Fruit fly (Drosophila melanogaster): ENCODE measurements around the gene ninaB.

DNA sequence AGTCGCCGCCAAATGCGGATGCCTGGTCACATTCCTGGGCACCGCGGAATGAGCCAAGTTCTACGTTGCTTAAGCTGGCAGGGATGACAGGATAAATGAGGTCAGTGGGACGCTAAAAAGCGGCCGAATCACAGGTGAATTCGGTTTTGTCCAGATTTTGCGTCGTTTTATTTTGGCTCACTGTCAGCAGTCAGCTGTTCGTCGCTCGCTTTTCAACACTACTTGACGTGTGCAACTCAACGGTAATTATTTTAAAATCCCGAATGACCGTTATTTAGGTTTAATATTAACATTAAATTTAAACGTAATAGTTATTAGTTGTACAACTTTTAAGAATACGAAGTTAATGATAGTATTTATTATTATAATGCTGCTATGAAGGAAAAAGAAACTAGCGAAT, 1.0 kb upstream of the ninaB start:
- no peak for TF ChIP-seq CG10348 (GFP tag; IDR thresholded peaks at IDR 0.05)
- TF ChIP-seq CG34367 (tag; optimal IDR thresholded peaks at IDR 0.05) = no peak
- no peak for TF ChIP-seq CG12605 (GFP tag; IDR thresholded peaks at IDR 0.05)
- TF ChIP-seq Pif1A (GFP tag; optimal IDR thresholded peaks at IDR 0.05) = no peak
- no peak for TF ChIP-seq Snoo (tag; optimal IDR thresholded peaks at IDR 0.05)
- TF ChIP-seq CG14655 (GFP tag; optimal IDR thresholded peaks at IDR 0.05) = no peak
- no peak for TF ChIP-seq CG15710 (tag; optimal IDR thresholded peaks at IDR 0.05)
- TF ChIP-seq D1 (tag; optimal IDR thresholded peaks at IDR 0.05) = no peak
- no peak for TF ChIP-seq fd96Ca (GFP tag; IDR thresholded peaks at IDR 0.05)
- no peak for TF ChIP-seq CG4496 (GFP tag; IDR thresholded peaks at IDR 0.05)
